Fruit fly (Drosophila melanogaster): ENCODE results near the gene CG31751.

The CG31751 gene

DNA sequence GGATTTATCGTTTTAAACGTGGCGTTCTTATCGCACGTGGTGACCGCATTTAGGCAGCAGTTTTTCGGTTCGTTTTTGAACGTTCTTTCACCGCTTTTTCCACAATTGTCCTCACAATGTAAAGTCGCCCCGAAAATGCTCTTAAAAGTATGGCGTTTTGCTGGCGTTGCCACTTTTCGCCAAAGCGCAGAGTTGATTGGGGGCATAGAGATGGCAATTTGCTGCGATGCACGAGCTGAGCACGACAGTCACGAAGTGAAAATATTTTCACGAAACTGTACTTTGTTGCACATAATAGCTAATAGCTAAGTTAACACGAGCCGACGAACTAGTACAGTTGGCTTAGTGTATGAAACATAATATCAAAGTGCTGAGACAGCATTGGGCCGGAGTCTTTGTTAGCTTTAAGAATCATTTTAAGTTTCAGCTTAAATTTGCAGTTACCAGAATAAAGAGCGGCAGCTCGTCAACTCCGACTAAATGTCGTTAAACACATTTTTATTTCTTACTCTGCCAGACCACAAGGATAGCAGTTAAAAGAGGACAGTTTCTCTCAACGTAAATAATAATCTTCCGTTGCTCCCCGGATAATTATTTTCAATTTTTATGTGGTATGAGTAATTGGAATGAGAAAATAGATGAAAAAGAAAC is 11.8 kb downstream of the CG31751 start, which contains the start of gene msl-1 (continued):
- TF ChIP-seq run (tag; optimal IDR thresholded peaks at IDR 0.05) (no peak), CG33213 (GFP tag; optimal IDR thresholded peaks at IDR 0.05) (peak; percentile 47), CG1024 (GFP tag; IDR thresholded peaks at IDR 0.05) (peak; percentile 18; the same call in 1 of the 2 replicates), ATbp (GFP tag; optimal IDR thresholded peaks at IDR 0.05) (no peak), CG17568 (GFP tag; optimal IDR thresholded peaks at IDR 0.05) (no peak), sc (optimal IDR thresholded peaks at IDR 0.05) (no peak), sc (GFP tag; optimal IDR thresholded peaks at IDR 0.05) (no peak), oc (tag; optimal IDR thresholded peaks at IDR 0.05) (no peak), CG14441 (GFP tag; IDR thresholded peaks at IDR 0.05) (no peak), vvl (GFP tag; IDR thresholded peaks at IDR 0.05) (peak; percentile 48; the same call in 1 of the 2 replicates), CG8089 (GFP tag; optimal IDR thresholded peaks at IDR 0.05) (no peak), klu (GFP tag; IDR thresholded peaks at IDR 0.05) (no peak), Dip2 (GFP tag; IDR thresholded peaks at IDR 0.05) (no peak), trh (GFP tag; optimal IDR thresholded peaks at IDR 0.05) (no peak), CG17361 (GFP tag; IDR thresholded peaks at IDR 0.05) (no peak), hbn (GFP tag; IDR thresholded peaks at IDR 0.05; ENCODE audit: partially characterized antibody) (peak; percentile 94), Fer3 (tag; optimal IDR thresholded peaks at IDR 0.05) (no peak), dysf (GFP tag; IDR thresholded peaks at IDR 0.05) (peak; percentile 25; the same call in 1 of the 3 replicates), CG17385 (GFP tag; optimal IDR thresholded peaks at IDR 0.05) (no peak), CG13287 (GFP tag; IDR thresholded peaks at IDR 0.05; ENCODE audit: partially characterized antibody) (peak; percentile 90), slou (GFP tag; optimal IDR thresholded peaks at IDR 0.05) (no peak), MBD-R2 (GFP tag; IDR thresholded peaks at IDR 0.05) (peak; percentile 97), CG6765 (GFP tag; optimal IDR thresholded peaks at IDR 0.05) (no peak), Camta (GFP tag; optimal IDR thresholded peaks at IDR 0.05) (no peak), Oaz (GFP tag; IDR thresholded peaks at IDR 0.05) (no peak), Hr39 (optimal IDR thresholded peaks at IDR 0.05) (no peak), CG11093 (GFP tag; IDR thresholded peaks at IDR 0.05) (no peak), fd3F (GFP tag; optimal IDR thresholded peaks at IDR 0.05) (no peak), Abd-B (GFP tag; optimal IDR thresholded peaks at IDR 0.05) (no peak), CG6175 (GFP tag; IDR thresholded peaks at IDR 0.05) (no peak), lov (optimal IDR thresholded peaks at IDR 0.05) (no peak), lov (GFP tag; IDR thresholded peaks at IDR 0.05) (0 out of 3 replicates have a peak, but pooled peaks have one; percentile 5), CG32532 (GFP tag; IDR thresholded peaks at IDR 0.05) (peak; percentile 60; the same call in 1 of the 2 replicates), CG11695 (GFP tag; IDR thresholded peaks at IDR 0.05) (no peak), CG13424 (tag; optimal IDR thresholded peaks at IDR 0.05) (peak; percentile 3), CG5953 (GFP tag; IDR thresholded peaks at IDR 0.05) (no peak), CG4328 (GFP tag; optimal IDR thresholded peaks at IDR 0.05) (no peak), dpn (GFP tag; optimal IDR thresholded peaks at IDR 0.05) (peak; percentile 22 to 41), p53 (GFP tag; optimal IDR thresholded peaks at IDR 0.05) (no peak), trem (tag; optimal IDR thresholded peaks at IDR 0.05) (peak; percentile 88), cato (GFP tag; optimal IDR thresholded peaks at IDR 0.05; ENCODE audit: borderline replicate concordance) (no peak), CG7372 (GFP tag; IDR thresholded peaks at IDR 0.05) (no peak), eve (GFP tag; optimal IDR thresholded peaks at IDR 0.05) (no peak), ab (GFP tag; optimal IDR thresholded peaks at IDR 0.05) (no peak), D (optimal IDR thresholded peaks at IDR 0.05) (peak; percentile 25), D (GFP tag; optimal IDR thresholded peaks at IDR 0.05) (no peak), CG12219 (GFP tag; optimal IDR thresholded peaks at IDR 0.05) (no peak), nau (GFP tag; optimal IDR thresholded peaks at IDR 0.05) (no peak), CG12155 (GFP tag; optimal IDR thresholded peaks at IDR 0.05) (peak; percentile 34), seq (GFP tag; IDR thresholded peaks at IDR 0.05) (no peak), CG17328 (GFP tag; IDR thresholded peaks at IDR 0.05) (0 out of 2 replicates have a peak, but pooled peaks have one; percentile 13), CG10321 (GFP tag; IDR thresholded peaks at IDR 0.05) (no peak)

Measured in whole organism, embryonic.